Worm (Caenorhabditis elegans) whole organism, young adult: ENCODE measurements around the gene nhr-18.

Experiments used
- B0035.1 ChIP-seq: sonication (generic microtip); optimal IDR thresholded peaks from 2 replicates; lab custom pipeline; 2016; ENCODE audit warnings: missing genetic modification characterization, mild to moderate bottlenecking, missing compliant biosample characterization, missing genotype, missing genetic modification reagents
- C06A6.2 ChIP-seq: fragments of 200-800 bp; sonication (Bioruptor generic); conservative IDR thresholded peaks from 2 replicates; pipeline ENCODE4 v1.3.6; 2022; ENCODE audit warnings: missing genetic modification characterization, missing compliant biosample characterization
- D2030.7 ChIP-seq: fragments of 200-800 bp; sonication (Bioruptor generic); IDR thresholded peaks from 2 replicates; pipeline ENCODE4 v1.3.6; 2022; ENCODE audit warnings: missing genetic modification reagents, missing genetic modification characterization, missing compliant biosample characterization
- F22D6.2 ChIP-seq: sonication (generic microtip); optimal IDR thresholded peaks from 2 replicates; lab custom pipeline; 2016; ENCODE audit warnings: mild to moderate bottlenecking, missing genetic modification characterization, missing compliant biosample characterization
- F33H1.4 ChIP-seq: fragments of 200-800 bp; sonication (Bioruptor generic); IDR thresholded peaks from 2 replicates; pipeline ENCODE4 v1.3.6; 2022; ENCODE audit warnings: missing genetic modification reagents, missing genetic modification characterization, missing compliant biosample characterization
- F39B2.1 ChIP-seq: fragments of 200-800 bp; sonication (Bioruptor generic); IDR thresholded peaks from 2 replicates; pipeline ENCODE4 v1.3.6; 2022; ENCODE audit warnings: missing genetic modification reagents, missing genetic modification characterization, missing compliant biosample characterization
- F52B5.7 ChIP-seq: sonication (generic microtip); optimal IDR thresholded peaks from 2 replicates; lab custom pipeline; 2016; ENCODE audit warnings: mild to moderate bottlenecking, missing genetic modification characterization, missing compliant biosample characterization
- F55B11.4 ChIP-seq: sonication (generic microtip); optimal IDR thresholded peaks from 2 replicates; lab custom pipeline; 2016; ENCODE audit warnings: missing compliant biosample characterization, missing genetic modification characterization, borderline replicate concordance; ENCODE audit not compliant: insufficient read depth
- Y95B8A.8 ChIP-seq: fragments of 200-800 bp; sonication (Bioruptor generic); IDR thresholded peaks from 2 replicates; pipeline ENCODE4 v1.3.6; 2022; ENCODE audit warnings: missing genetic modification reagents, missing genetic modification characterization, missing compliant biosample characterization
- ZK185.1 ChIP-seq: sonication (generic microtip); optimal IDR thresholded peaks from 2 replicates; lab custom pipeline; 2016; ENCODE audit warnings: mild to moderate bottlenecking, missing genetic modification characterization, missing compliant biosample characterization; ENCODE audit not compliant: poor library complexity, severe bottlenecking
- attf-5 ChIP-seq: fragments of 200-800 bp; sonication (Bioruptor generic); optimal IDR thresholded peaks from 2 replicates; lab custom pipeline; 2018; ENCODE audit warnings: mild to moderate bottlenecking, missing genetic modification characterization, missing compliant biosample characterization
- attf-6 ChIP-seq: fragments of 200-800 bp; sonication (Bioruptor generic); IDR thresholded peaks from 2 replicates; pipeline ENCODE4 v1.3.6; 2022; ENCODE audit warnings: missing genetic modification reagents, missing genetic modification characterization, missing compliant biosample characterization
- bed-1 ChIP-seq: fragments of 200-800 bp; sonication (Bioruptor generic); IDR thresholded peaks from 2 replicates; pipeline ENCODE4 v1.3.6; 2022; ENCODE audit warnings: missing genetic modification reagents, missing genetic modification characterization, missing compliant biosample characterization
- ccch-3 ChIP-seq: fragments of 200-800 bp; sonication (Bioruptor generic); optimal IDR thresholded peaks from 2 replicates; lab custom pipeline; 2018; ENCODE audit warnings: mild to moderate bottlenecking, missing genetic modification characterization, missing compliant biosample characterization
- ceh-100 ChIP-seq: fragments of 200-800 bp; sonication (Bioruptor generic); IDR thresholded peaks from 2 replicates; pipeline ENCODE4 v1.3.6; 2022; ENCODE audit warnings: missing genetic modification reagents, missing genetic modification characterization, missing compliant biosample characterization
- ceh-27 ChIP-seq: fragments of 200-800 bp; sonication (Bioruptor generic); optimal IDR thresholded peaks from 2 replicates; lab custom pipeline; 2018; ENCODE audit warnings: mild to moderate bottlenecking, missing genetic modification characterization, moderate library complexity, missing compliant biosample characterization
- ceh-40 ChIP-seq: fragments of 200-800 bp; sonication (Bioruptor generic); IDR thresholded peaks from 2 replicates; pipeline ENCODE4 v1.3.6; 2022; ENCODE audit warnings: missing genetic modification characterization, missing compliant biosample characterization
- ceh-58 ChIP-seq: fragments of 200-800 bp; sonication (Bioruptor generic); IDR thresholded peaks from 2 replicates; pipeline ENCODE4 v1.3.6; 2022; ENCODE audit warnings: missing genetic modification characterization, missing compliant biosample characterization
- ceh-91 ChIP-seq: fragments of 200-800 bp; sonication (Bioruptor generic); IDR thresholded peaks from 2 replicates; pipeline ENCODE4 v1.3.6; 2022; ENCODE audit warnings: missing genetic modification reagents, missing genetic modification characterization, missing compliant biosample characterization
- dpff-1 ChIP-seq: sonication (generic microtip); optimal IDR thresholded peaks from 2 replicates; lab custom pipeline; 2017; ENCODE audit warnings: mild to moderate bottlenecking, missing genetic modification characterization, missing compliant biosample characterization
- ets-4 ChIP-seq: fragments of 200-800 bp; sonication (Bioruptor generic); optimal IDR thresholded peaks from 2 replicates; lab custom pipeline; 2018; ENCODE audit warnings: mild to moderate bottlenecking, missing genetic modification characterization, missing compliant biosample characterization
- him-1 ChIP-seq: sonication (generic microtip); optimal IDR thresholded peaks from 2 replicates; lab custom pipeline; 2016; ENCODE audit warnings: missing genotype, missing genetic modification reagents, missing genetic modification characterization, missing compliant biosample characterization
- hlh-12 ChIP-seq: sonication (generic microtip); optimal IDR thresholded peaks from 2 replicates; lab custom pipeline; 2016; ENCODE audit warnings: missing genetic modification characterization, missing compliant biosample characterization
- lag-1 ChIP-seq: fragments of 200-800 bp; sonication (Bioruptor generic); IDR thresholded peaks from 2 replicates; pipeline ENCODE4 v1.3.6; 2022; ENCODE audit warnings: missing genetic modification reagents, missing genetic modification characterization, missing compliant biosample characterization
- lin-35 ChIP-seq, 3 experiments: fragments of 150-350 bp in 2 of 3; sonication (generic microtip) in 1 of 3; optimal IDR thresholded peaks; 2 replicates each; lab custom pipeline; 2014 to 2018; ENCODE audit warnings: missing biosample characterization in 3 of 3, missing genetic modification characterization in 3 of 3, missing genetic modification reagents in 3 of 3
- lsl-1 ChIP-seq: fragments of 200-800 bp; sonication (Bioruptor generic); optimal IDR thresholded peaks from 2 replicates; lab custom pipeline; 2018; ENCODE audit warnings: mild to moderate bottlenecking, missing genetic modification characterization, moderate library complexity, missing compliant biosample characterization
- madf-8 ChIP-seq: fragments of 200-800 bp; sonication (Bioruptor generic); conservative IDR thresholded peaks from 2 replicates; pipeline ENCODE4 v1.3.6; 2022; ENCODE audit warnings: missing genetic modification reagents, missing genetic modification characterization, missing compliant biosample characterization
- mes-4 ChIP-seq: sonication (generic microtip); optimal IDR thresholded peaks from 2 replicates; lab custom pipeline; 2016; ENCODE audit warnings: missing genotype, missing genetic modification characterization, missing compliant biosample characterization
- mxl-1 ChIP-seq: sonication (generic microtip); optimal IDR thresholded peaks from 2 replicates; lab custom pipeline; 2016; ENCODE audit warnings: missing genetic modification characterization, missing compliant biosample characterization
- nhr-179 ChIP-seq: sonication (generic microtip); optimal IDR thresholded peaks from 2 replicates; lab custom pipeline; 2016; ENCODE audit warnings: mild to moderate bottlenecking, missing genetic modification characterization, missing compliant biosample characterization
- pha-4 ChIP-seq: fragments of 150-350 bp; sonication (generic microtip); optimal IDR thresholded peaks from 2 replicates; lab custom pipeline; 2014; ENCODE audit warnings: missing biosample characterization, missing genetic modification reagents, missing genetic modification characterization
- repo-1 ChIP-seq: sonication (generic microtip); optimal IDR thresholded peaks from 2 replicates; lab custom pipeline; 2017; ENCODE audit warnings: mild to moderate bottlenecking, missing genetic modification characterization, missing compliant biosample characterization
- rpc-1 ChIP-seq, 2 experiments: fragments of 150-350 bp in 1 of 2; sonication (generic microtip) in 1 of 2; optimal IDR thresholded peaks; 2 replicates each; lab custom pipeline; 2014 to 2018; ENCODE audit warnings: missing biosample characterization in 1 of 2, missing genetic modification characterization in 1 of 2, missing genetic modification reagents in 1 of 2, missing genotype in 1 of 2
- sea-2 ChIP-seq: fragments of 200-800 bp; sonication (Bioruptor generic); IDR thresholded peaks from 2 replicates; pipeline ENCODE4 v1.3.6; 2022; ENCODE audit warnings: missing genetic modification characterization, missing compliant biosample characterization
- zfh-2 ChIP-seq: fragments of 200-800 bp; sonication (Bioruptor generic); conservative IDR thresholded peaks from 2 replicates; pipeline ENCODE4 v1.3.6; 2022; ENCODE audit warnings: missing genetic modification reagents, missing genetic modification characterization, missing compliant biosample characterization
- ztf-26 ChIP-seq: sonication (generic microtip); optimal IDR thresholded peaks from 2 replicates; lab custom pipeline; 2017; ENCODE audit warnings: missing genetic modification characterization, missing compliant biosample characterization
- ztf-28 ChIP-seq: fragments of 200-800 bp; sonication (Bioruptor generic); IDR thresholded peaks from 2 replicates; pipeline ENCODE4 v1.3.6; 2022; ENCODE audit warnings: missing genetic modification reagents, missing genetic modification characterization, missing compliant biosample characterization
- ztf-3 ChIP-seq: fragments of 200-800 bp; sonication (Bioruptor generic); optimal IDR thresholded peaks from 2 replicates; lab custom pipeline; 2018; ENCODE audit warnings: mild to moderate bottlenecking, missing genetic modification characterization, missing compliant biosample characterization

nhr-18 gene

DNA sequence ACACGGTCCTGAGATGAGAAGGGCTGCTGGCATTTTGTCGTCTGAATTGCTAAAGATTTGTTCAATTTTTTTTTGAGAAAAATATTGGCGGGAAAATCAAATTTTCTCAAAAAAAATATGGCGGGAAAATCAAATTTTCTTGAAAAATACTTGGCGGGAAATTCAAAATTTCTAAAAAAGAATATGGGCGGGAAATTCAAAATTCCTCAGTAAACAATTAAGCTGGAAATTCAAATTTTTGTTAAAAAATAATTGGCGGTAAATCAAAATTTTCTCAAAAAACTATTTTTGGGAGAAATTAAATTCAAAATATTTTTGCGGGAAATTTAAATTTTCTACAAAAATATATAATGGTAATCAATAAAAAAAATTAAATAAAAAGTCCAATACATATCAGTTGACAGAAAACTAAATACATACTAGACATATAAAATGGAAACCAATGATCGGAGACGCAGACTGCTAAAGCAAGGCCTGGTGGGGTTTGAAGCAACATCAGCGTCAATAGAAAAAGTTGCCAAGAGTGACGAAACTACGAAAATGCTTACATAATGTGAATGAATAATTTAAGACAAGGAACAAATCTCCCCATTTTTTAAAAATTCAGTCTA, 12.5 kb upstream of the nhr-18 start, which contains the start of gene nhr-184 (continued):
- no peak for TF ChIP-seq him-1 (tag; lab: Kevin White, UChicago)
- TF ChIP-seq F55B11.4 (tag; lab: Kevin White, UChicago): no peak
- TF ChIP-seq rpc-1 (optimal IDR thresholded peaks at IDR 0.05; lab: Kevin White, UChicago): no peak
- no peak for TF ChIP-seq rpc-1 (tag; optimal IDR thresholded peaks at IDR 0.05; lab: Kevin White, UChicago)
- no peak for TF ChIP-seq pha-4 (tag; lab: Kevin White, UChicago)
- TF ChIP-seq F22D6.2: no peak
- TF ChIP-seq nhr-179 (tag; lab: Kevin White, UChicago): no peak
- TF ChIP-seq dpff-1 (tag; lab: Kevin White, UChicago): no peak
- no peak for TF ChIP-seq madf-8 (GFP tag; lab: Robert Waterston, UW)
- TF ChIP-seq attf-5: peak; percentile 8
- TF ChIP-seq ceh-27 (GFP tag; lab: Kevin White, UChicago): no peak
- no peak for TF ChIP-seq sea-2 (GFP tag; lab: Robert Waterston, UW)
- no peak for TF ChIP-seq mxl-1 (tag; lab: Kevin White, UChicago)
- TF ChIP-seq zfh-2 (GFP tag; lab: Robert Waterston, UW): no peak
- no peak for TF ChIP-seq ets-4 (GFP tag; lab: Kevin White, UChicago)
- TF ChIP-seq F39B2.1: no peak
- no peak for TF ChIP-seq ztf-3 (GFP tag; lab: Kevin White, UChicago)
- no peak for TF ChIP-seq ccch-3 (GFP tag; lab: Kevin White, UChicago)
- no peak for TF ChIP-seq Y95B8A.8 (GFP tag; lab: Robert Waterston, UW)
- no peak for TF ChIP-seq ceh-91

DNA sequence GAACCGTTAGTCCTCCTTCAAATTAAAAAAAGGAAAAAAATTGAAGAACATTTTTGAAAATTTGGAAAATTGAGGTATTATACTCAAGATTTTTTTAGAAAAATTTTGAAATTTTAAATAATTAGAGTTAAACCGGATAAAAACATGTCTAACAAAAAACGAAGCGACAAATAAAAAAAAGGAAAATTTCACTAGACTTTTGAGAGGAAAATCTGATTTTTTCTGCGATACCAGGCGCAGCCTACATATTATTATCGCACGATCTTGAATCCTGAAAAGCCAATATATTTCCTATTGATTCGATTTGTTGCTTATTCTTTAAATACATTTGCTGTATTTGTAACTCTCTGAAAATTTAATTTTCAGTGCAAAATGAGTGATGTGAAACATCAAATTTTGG, 11.7 kb upstream of the nhr-18 start, which contains the start of gene nstp-8:
Gene nstp-8 (plus strand): TSS at position 301 of the 400 bp plus-strand sequence.
- TF ChIP-seq hlh-12 (tag; lab: Kevin White, UChicago) (no peak), F52B5.7 (no peak), lag-1 (GFP tag; lab: Robert Waterston, UW) (no peak), D2030.7 (GFP tag; lab: Robert Waterston, UW) (no peak), ceh-58 (no peak), C06A6.2 (GFP tag; lab: Robert Waterston, UW) (no peak), lin-35 (GFP tag; optimal IDR thresholded peaks at IDR 0.05; lab: Kevin White, UChicago) (no peak), ztf-28 (no peak), bed-1 (GFP tag; lab: Robert Waterston, UW) (no peak), ZK185.1 (no peak), attf-6 (GFP tag; lab: Robert Waterston, UW) (no peak), repo-1 (tag; lab: Kevin White, UChicago) (no peak), zfh-2 (GFP tag; lab: Robert Waterston, UW) (no peak), mes-4 (tag; lab: Kevin White, UChicago) (no peak), F22D6.2 (no peak), B0035.1 (tag; lab: Kevin White, UChicago) (no peak), ztf-26 (no peak), F33H1.4 (no peak), lsl-1 (GFP tag; lab: Kevin White, UChicago) (no peak)
- TF ChIP-seq, all 124 proteins: peak for 0

ce11 chrV:2216927-2217326, 10.1 kb upstream of the nhr-18 start:
- TF ChIP-seq ceh-100 (GFP tag; lab: Robert Waterston, UW) (no peak), ceh-40 (GFP tag; lab: Robert Waterston, UW) (no peak)
